In the genomic region with DNA sequence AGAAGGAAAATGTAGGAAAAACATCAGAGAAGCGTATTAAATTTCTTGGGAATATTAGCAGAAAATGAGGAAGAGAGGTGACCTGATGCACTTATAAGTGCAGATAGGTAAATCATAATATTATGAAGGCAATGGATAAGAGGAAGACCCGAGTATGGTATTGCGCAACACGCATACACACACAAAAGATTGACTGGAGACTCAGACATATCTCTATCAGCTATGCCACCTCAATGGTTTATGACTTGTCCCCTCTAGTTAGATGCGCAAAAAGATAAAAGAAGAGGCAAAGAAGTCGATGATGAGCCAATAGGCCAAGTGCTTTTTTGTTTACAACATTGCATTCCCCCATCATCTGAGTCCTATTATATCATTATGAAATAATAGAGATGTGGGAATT, we compare ENCODE assay signal across 4 worm cellular contexts.
TF ChIP-seq lines count a peak whose summit lies in the region.

No protein-coding gene starts in this region.

TF ChIP-seq in whole organism, L1 larva, 84 proteins besides CTCF, POLR2A, EP300 and RAD21:
- peak; percentile 1 for TF ChIP-seq lin-14 (GFP tag; optimal IDR thresholded peaks at IDR 0.05; lab: Kevin White, UChicago)
- TF ChIP-seq lin-15B (tag; optimal IDR thresholded peaks at IDR 0.05; lab: Kevin White, UChicago), result no peak
- no peak for TF ChIP-seq sup-37 (GFP tag; optimal IDR thresholded peaks at IDR 0.05; lab: Kevin White, UChicago)

TF ChIP-seq in whole organism, early embryonic, 17 proteins besides CTCF, POLR2A, EP300 and RAD21:
- TF ChIP-seq ets-7 (tag; optimal IDR thresholded peaks at IDR 0.05; lab: Kevin White, UChicago) (no peak), hmg-4 (GFP tag; optimal IDR thresholded peaks at IDR 0.05; lab: Kevin White, UChicago) (peak; percentile 18)

TF ChIP-seq in whole organism, late embryonic, 69 proteins besides CTCF, POLR2A, EP300 and RAD21:
- TF ChIP-seq lim-6 (tag; optimal IDR thresholded peaks at IDR 0.05; lab: Kevin White, UChicago), result no peak
- TF ChIP-seq unc-55 (GFP tag; optimal IDR thresholded peaks at IDR 0.05; lab: Kevin White, UChicago), result peak; percentile 17

TF ChIP-seq in whole organism, mixed stage, embryonic, 35 proteins besides CTCF, POLR2A, EP300 and RAD21:
- TF ChIP-seq nhr-2 (tag; optimal IDR thresholded peaks at IDR 0.05; lab: Kevin White, UChicago) (peak; percentile 86), ham-2 (GFP tag; optimal IDR thresholded peaks at IDR 0.05; lab: Kevin White, UChicago) (peak; percentile 32), elt-1 (tag; optimal IDR thresholded peaks at IDR 0.05; lab: Kevin White, UChicago; ENCODE audit: borderline replicate concordance, insufficient read depth) (peak; percentile 91), mep-1 (tag; optimal IDR thresholded peaks at IDR 0.05; lab: Kevin White, UChicago) (no peak), zip-8 (tag; optimal IDR thresholded peaks at IDR 0.05; lab: Kevin White, UChicago) (peak; percentile 88), unc-62 (GFP tag; optimal IDR thresholded peaks at IDR 0.05; lab: Kevin White, UChicago) (peak; percentile 66), ceh-43 (GFP tag; optimal IDR thresholded peaks at IDR 0.05; lab: Kevin White, UChicago) (no peak)
